Worm (Caenorhabditis elegans) whole organism, L4 larva: ENCODE results near the gene F53F1.4.
A peak's percentile ranks its signal among the peaks of the same experiment; 100 is the strongest.

ENCODE experiments used
- F26F4.8 ChIP-seq: fragments of 200-800 bp; sonication (Bioruptor generic); conservative IDR thresholded peaks from 2 replicates; pipeline ENCODE4 v1.3.6; 2022; ENCODE audit warnings: missing genetic modification characterization, missing compliant biosample characterization
- F44E2.7 ChIP-seq: fragments of 200-800 bp; sonication (Bioruptor generic); IDR thresholded peaks from 2 replicates; pipeline ENCODE4 v2.1.2; 2022; ENCODE audit warnings: missing genetic modification characterization, missing compliant biosample characterization
- F49E8.2 ChIP-seq: sonication (generic microtip); optimal IDR thresholded peaks from 2 replicates; lab custom pipeline; 2016; ENCODE audit warnings: missing compliant biosample characterization, mild to moderate bottlenecking, missing genetic modification characterization, borderline replicate concordance
- R02D3.7 ChIP-seq: fragments of 150-350 bp; sonication (generic microtip); optimal IDR thresholded peaks from 3 replicates; lab custom pipeline; 2014; ENCODE audit warnings: missing biosample characterization, missing genetic modification characterization
- T20F7.1 ChIP-seq: fragments of 200-800 bp; sonication (Bioruptor generic); optimal IDR thresholded peaks from 2 replicates; lab custom pipeline; 2018; ENCODE audit warnings: mild to moderate bottlenecking, missing genetic modification characterization, missing compliant biosample characterization
- Y105C5A.15 ChIP-seq: fragments of 200-800 bp; sonication (Bioruptor generic); IDR thresholded peaks from 2 replicates; pipeline ENCODE4 v1.3.6; 2022; ENCODE audit warnings: missing genetic modification characterization, missing compliant biosample characterization
- Y48G9A.11 ChIP-seq: fragments of 200-800 bp; sonication (Bioruptor generic); IDR thresholded peaks from 2 replicates; pipeline ENCODE4 v1.3.6; 2022; ENCODE audit warnings: missing genetic modification reagents, missing genetic modification characterization, missing compliant biosample characterization
- Y75B8A.6 ChIP-seq: fragments of 200-800 bp; sonication (Bioruptor generic); IDR thresholded peaks from 2 replicates; pipeline ENCODE4 v1.3.6; 2022; ENCODE audit warnings: missing genetic modification reagents, missing genetic modification characterization, missing compliant biosample characterization
- aha-1 ChIP-seq: fragments of 150-350 bp; peaks from one replicate; lab custom pipeline; 2014; ENCODE audit warnings: missing biosample characterization, missing genetic modification characterization
- ama-1 ChIP-seq: fragments of 150-350 bp; optimal IDR thresholded peaks from 2 replicates; lab custom pipeline; 2014; ENCODE audit warnings: inconsistent platforms, mixed read lengths
- ceh-28 ChIP-seq: fragments of 150-350 bp; optimal IDR thresholded peaks from 2 replicates; lab custom pipeline; 2014; ENCODE audit warnings: missing biosample characterization, missing genetic modification reagents, missing genetic modification characterization
- ceh-32 ChIP-seq: sonication (generic microtip); optimal IDR thresholded peaks from 2 replicates; lab custom pipeline; 2016; ENCODE audit warnings: mild to moderate bottlenecking, missing genetic modification characterization, missing compliant biosample characterization; ENCODE audit not compliant: poor library complexity
- ceh-44 ChIP-seq: fragments of 200-800 bp; sonication (Bioruptor generic); IDR thresholded peaks from 2 replicates; pipeline ENCODE4 v1.3.6; 2022; ENCODE audit warnings: missing genetic modification reagents, missing genetic modification characterization, missing compliant biosample characterization
- ces-1 ChIP-seq: fragments of 150-350 bp; sonication (generic microtip); optimal IDR thresholded peaks from 4 replicates; lab custom pipeline; 2014; ENCODE audit warnings: missing biosample characterization, missing genetic modification reagents, missing genetic modification characterization
- cey-2 ChIP-seq: sonication (generic microtip); optimal IDR thresholded peaks from 3 replicates; lab custom pipeline; 2017; ENCODE audit warnings: missing genetic modification characterization, mild to moderate bottlenecking, missing compliant biosample characterization, antibody characterized with exemption, borderline replicate concordance; ENCODE audit not compliant: insufficient read depth
- ctbp-1 ChIP-seq: fragments of 200-800 bp; sonication (Bioruptor generic); IDR thresholded peaks from 2 replicates; pipeline ENCODE4 v1.3.6; 2022; ENCODE audit warnings: missing genetic modification reagents, missing genetic modification characterization, missing compliant biosample characterization
- daf-12 ChIP-seq: fragments of 150-350 bp; optimal IDR thresholded peaks from 2 replicates; lab custom pipeline; 2014; ENCODE audit warnings: missing biosample characterization, missing genetic modification reagents, missing genetic modification characterization
- daf-19 ChIP-seq: fragments of 200-800 bp; sonication (Bioruptor generic); conservative IDR thresholded peaks from 2 replicates; pipeline ENCODE4 v1.3.6; 2022; ENCODE audit warnings: missing genetic modification characterization, missing compliant biosample characterization
- dmd-8 ChIP-seq: fragments of 200-800 bp; sonication (Bioruptor generic); IDR thresholded peaks from 2 replicates; pipeline ENCODE4 v1.3.6; 2022; ENCODE audit warnings: missing genetic modification characterization, missing compliant biosample characterization
- dmd-9 ChIP-seq: fragments of 200-800 bp; sonication (Bioruptor generic); IDR thresholded peaks from 2 replicates; pipeline ENCODE4 v1.3.6; 2022; ENCODE audit warnings: missing genetic modification reagents, missing genetic modification characterization, missing compliant biosample characterization
- dpl-1 ChIP-seq: fragments of 150-350 bp; optimal IDR thresholded peaks from 2 replicates; lab custom pipeline; 2014; ENCODE audit warnings: missing biosample characterization, missing genetic modification reagents, missing genetic modification characterization
- dve-1 ChIP-seq: sonication (generic microtip); optimal IDR thresholded peaks from 2 replicates; lab custom pipeline; 2017; ENCODE audit warnings: antibody characterized with exemption, mild to moderate bottlenecking, missing genetic modification characterization, missing compliant biosample characterization; ENCODE audit not compliant: insufficient read depth
- hlh-30 ChIP-seq: sonication (generic microtip); optimal IDR thresholded peaks from 2 replicates; lab custom pipeline; 2017; ENCODE audit warnings: antibody characterized with exemption, mild to moderate bottlenecking, missing genetic modification characterization, missing compliant biosample characterization; ENCODE audit not compliant: insufficient read depth
- jun-1 ChIP-seq: fragments of 150-350 bp; optimal IDR thresholded peaks from 2 replicates; lab custom pipeline; 2014; ENCODE audit warnings: missing biosample characterization, missing genetic modification reagents, missing genetic modification characterization
- lim-7 ChIP-seq: fragments of 200-800 bp; sonication (Bioruptor generic); IDR thresholded peaks from 2 replicates; pipeline ENCODE4 v1.3.6; 2022; ENCODE audit warnings: missing genetic modification characterization, missing compliant biosample characterization
- lin-38 ChIP-seq: fragments of 200-800 bp; sonication (Bioruptor generic); IDR thresholded peaks from 2 replicates; pipeline ENCODE4 v1.3.6; 2022; ENCODE audit warnings: missing genetic modification reagents, missing genetic modification characterization, missing compliant biosample characterization
- lin-39 ChIP-seq: fragments of 150-350 bp; optimal IDR thresholded peaks from 2 replicates; lab custom pipeline; 2014; ENCODE audit warnings: missing biosample characterization, missing genetic modification reagents, missing genetic modification characterization
- lir-3 ChIP-seq: sonication (generic microtip); optimal IDR thresholded peaks from 2 replicates; lab custom pipeline; 2016; ENCODE audit warnings: mild to moderate bottlenecking, missing genetic modification characterization, missing compliant biosample characterization
- madf-9 ChIP-seq: fragments of 200-800 bp; sonication (Bioruptor generic); conservative IDR thresholded peaks from 2 replicates; pipeline ENCODE4 v1.3.6; 2022; ENCODE audit warnings: missing genetic modification reagents, missing genetic modification characterization, missing compliant biosample characterization
- mxl-3 ChIP-seq: fragments of 200-800 bp; sonication (Bioruptor generic); optimal IDR thresholded peaks from 2 replicates; lab custom pipeline; 2018; ENCODE audit warnings: mild to moderate bottlenecking, missing genetic modification characterization, missing compliant biosample characterization
- nhr-10 ChIP-seq: fragments of 150-350 bp; optimal IDR thresholded peaks from 2 replicates; lab custom pipeline; 2014; ENCODE audit warnings: missing biosample characterization, missing genetic modification characterization
- nhr-102 ChIP-seq: sonication (generic microtip); optimal IDR thresholded peaks from 2 replicates; lab custom pipeline; 2016; ENCODE audit warnings: mild to moderate bottlenecking, missing genetic modification characterization, moderate library complexity, missing compliant biosample characterization
- nhr-42 ChIP-seq: fragments of 200-800 bp; sonication (Bioruptor generic); IDR thresholded peaks from 2 replicates; pipeline ENCODE4 v1.3.6; 2022; ENCODE audit warnings: missing genetic modification characterization, missing compliant biosample characterization
- pqm-1 ChIP-seq: sonication (generic microtip); optimal IDR thresholded peaks from 2 replicates; lab custom pipeline; 2017; ENCODE audit warnings: missing biosample characterization, missing genetic modification characterization
- sdz-12 ChIP-seq: fragments of 200-800 bp; sonication (Bioruptor generic); optimal IDR thresholded peaks from 2 replicates; lab custom pipeline; 2018; ENCODE audit warnings: mild to moderate bottlenecking, missing genetic modification characterization, missing compliant biosample characterization
- skn-1 ChIP-seq: fragments of 150-350 bp; optimal IDR thresholded peaks from 2 replicates; lab custom pipeline; 2014; ENCODE audit warnings: missing biosample characterization, missing genetic modification characterization
- snpc-1.2 ChIP-seq: fragments of 200-800 bp; sonication (Bioruptor generic); IDR thresholded peaks from 2 replicates; pipeline ENCODE4 v1.3.6; 2022; ENCODE audit warnings: missing genetic modification reagents, missing genetic modification characterization, missing compliant biosample characterization
- snpc-4 ChIP-seq: fragments of 150-350 bp; optimal IDR thresholded peaks from 2 replicates; lab custom pipeline; 2014; ENCODE audit warnings: missing biosample characterization, missing genetic modification characterization
- spr-1 ChIP-seq: sonication (generic microtip); optimal IDR thresholded peaks from 2 replicates; lab custom pipeline; 2016; ENCODE audit warnings: mild to moderate bottlenecking, missing genetic modification characterization, missing compliant biosample characterization
- spr-3 ChIP-seq: fragments of 200-800 bp; sonication (Bioruptor generic); optimal IDR thresholded peaks from 2 replicates; lab custom pipeline; 2018; ENCODE audit warnings: mild to moderate bottlenecking, missing genetic modification characterization, missing compliant biosample characterization
- unc-130 ChIP-seq: sonication (generic microtip); optimal IDR thresholded peaks from 2 replicates; lab custom pipeline; 2016; ENCODE audit warnings: missing genetic modification reagents, missing genetic modification characterization, missing compliant biosample characterization
- zag-1 ChIP-seq: fragments of 150-350 bp; optimal IDR thresholded peaks from 2 replicates; lab custom pipeline; 2014; ENCODE audit warnings: missing biosample characterization, missing genetic modification characterization
- zfp-2 ChIP-seq: sonication (generic microtip); optimal IDR thresholded peaks from 2 replicates; lab custom pipeline; 2016; ENCODE audit warnings: mild to moderate bottlenecking, missing genetic modification characterization, missing compliant biosample characterization
- zfp-3 ChIP-seq: fragments of 200-800 bp; sonication (Bioruptor generic); conservative IDR thresholded peaks from 2 replicates; pipeline ENCODE4 v1.3.6; 2022; ENCODE audit warnings: missing genetic modification reagents, missing genetic modification characterization, missing compliant biosample characterization
- zip-2 ChIP-seq: fragments of 150-350 bp; optimal IDR thresholded peaks from 2 replicates; lab custom pipeline; 2014; ENCODE audit warnings: missing biosample characterization, missing genetic modification characterization
- ztf-7 ChIP-seq: fragments of 150-350 bp; optimal IDR thresholded peaks from 2 replicates; lab custom pipeline; 2014; ENCODE audit warnings: missing biosample characterization, missing genetic modification characterization

Gene F53F1.4

DNA sequence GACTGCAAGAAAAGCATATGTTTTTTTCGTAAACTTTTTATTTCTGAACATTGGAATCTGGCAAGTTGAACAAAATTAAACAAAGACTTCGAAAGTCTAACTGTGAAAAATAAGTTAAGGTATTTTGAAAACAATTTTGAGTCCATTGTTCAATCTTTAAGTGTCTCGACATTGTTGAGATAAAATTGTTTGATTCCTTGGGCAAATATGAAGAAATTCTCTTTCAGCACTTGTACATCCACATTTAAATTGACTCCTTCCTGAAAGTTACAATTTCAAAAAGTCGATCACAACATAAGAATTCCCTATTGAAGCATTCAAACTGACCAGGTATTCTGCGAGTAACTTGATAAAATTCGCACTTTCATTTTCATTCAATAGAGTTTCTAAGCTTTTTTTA, 5.2 kb downstream of the F53F1.4 start:
- TF ChIP-seq ceh-44 (no peak), ama-1 (lab: Kevin White, UChicago) (peak; percentile 41), F26F4.8 (GFP tag; lab: Robert Waterston, UW) (no peak), lin-38 (GFP tag; lab: Robert Waterston, UW) (no peak), aha-1 (peak; percentile 59), mxl-3 (GFP tag; lab: Kevin White, UChicago) (no peak), spr-3 (GFP tag; lab: Kevin White, UChicago) (no peak), ctbp-1 (GFP tag; lab: Robert Waterston, UW) (no peak), nhr-102 (tag; lab: Kevin White, UChicago) (no peak), ceh-28 (tag; lab: Kevin White, UChicago) (no peak), dmd-9 (GFP tag; lab: Robert Waterston, UW) (no peak), snpc-1.2 (no peak)

DNA sequence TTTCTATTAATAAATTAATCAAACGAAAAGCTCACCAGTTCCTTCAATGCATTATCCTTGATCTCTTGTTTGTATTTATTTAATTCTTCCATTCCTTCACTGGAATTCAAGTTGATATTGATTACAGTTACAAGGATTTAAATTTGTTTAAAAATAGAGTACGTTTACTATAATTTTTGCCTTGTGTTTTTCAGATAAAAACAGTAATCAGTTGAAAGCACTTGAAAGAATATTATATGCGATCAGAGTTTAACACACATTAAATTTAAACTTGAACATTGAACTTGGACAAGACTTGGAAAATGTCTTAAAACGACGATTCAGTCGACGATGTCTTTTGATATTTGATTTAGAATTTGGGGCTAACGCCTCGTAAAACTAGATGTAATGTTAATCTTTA, 6.6 kb downstream of the F53F1.4 start, which contains the start of gene F53F1.6:
Gene F53F1.6, minus strand, starts transcription at position 101 of the 400 bp plus-strand sequence.
- TF ChIP-seq ceh-32 (tag; lab: Kevin White, UChicago) (no peak), nhr-42 (GFP tag; lab: Robert Waterston, UW) (no peak), ceh-28 (tag; lab: Kevin White, UChicago) (no peak), dpl-1 (GFP tag; lab: Kevin White, UChicago) (no peak), Y75B8A.6 (GFP tag; lab: Robert Waterston, UW) (no peak), unc-130 (GFP tag; lab: Kevin White, UChicago) (no peak), hlh-30 (tag; lab: Kevin White, UChicago) (no peak), zfp-2 (tag; lab: Kevin White, UChicago) (no peak), jun-1 (no peak), dve-1 (tag; lab: Kevin White, UChicago) (no peak)

DNA sequence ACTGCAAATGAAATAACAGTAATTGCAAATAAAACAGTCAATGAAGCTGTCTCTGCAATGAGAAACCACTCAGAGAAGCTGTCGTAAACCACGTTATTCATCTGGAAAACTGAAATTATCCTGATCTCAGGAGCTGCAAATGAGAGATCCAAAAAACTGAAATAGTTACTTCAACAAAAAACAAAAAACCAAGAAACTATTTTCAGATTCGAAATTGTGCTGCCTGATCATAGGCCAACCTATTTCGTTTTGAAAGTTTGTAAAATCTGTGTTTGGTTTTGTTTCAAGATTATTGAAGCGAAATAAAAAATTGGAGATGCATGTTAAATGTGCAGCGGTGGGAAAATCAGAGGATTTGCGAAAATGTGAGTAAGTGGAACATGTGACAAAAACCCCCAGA, 9.8 kb downstream of the F53F1.4 start, which contains the start of gene srv-8:
Gene srv-8, minus strand, starts transcription at position 101 of the 400 bp plus-strand sequence.
- no peak for TF ChIP-seq nhr-42 (GFP tag; lab: Robert Waterston, UW)
- TF ChIP-seq unc-130 (GFP tag; lab: Kevin White, UChicago), result no peak
- no peak for TF ChIP-seq lin-39 (tag; lab: Kevin White, UChicago)
- TF ChIP-seq sdz-12 (GFP tag; lab: Kevin White, UChicago), result no peak
- no peak for TF ChIP-seq pqm-1 (tag; lab: Kevin White, UChicago)
- no peak for TF ChIP-seq dmd-8 (GFP tag; lab: Robert Waterston, UW)
- TF ChIP-seq lin-38 (GFP tag; lab: Robert Waterston, UW), result no peak
- TF ChIP-seq T20F7.1 (GFP tag; lab: Kevin White, UChicago), result no peak
- TF ChIP-seq ctbp-1 (GFP tag; lab: Robert Waterston, UW), result no peak
- no peak for TF ChIP-seq snpc-4 (tag; lab: Kevin White, UChicago)
- TF ChIP-seq F49E8.2 (tag; lab: Kevin White, UChicago), result no peak
- TF ChIP-seq spr-1 (tag; lab: Kevin White, UChicago), result no peak

DNA sequence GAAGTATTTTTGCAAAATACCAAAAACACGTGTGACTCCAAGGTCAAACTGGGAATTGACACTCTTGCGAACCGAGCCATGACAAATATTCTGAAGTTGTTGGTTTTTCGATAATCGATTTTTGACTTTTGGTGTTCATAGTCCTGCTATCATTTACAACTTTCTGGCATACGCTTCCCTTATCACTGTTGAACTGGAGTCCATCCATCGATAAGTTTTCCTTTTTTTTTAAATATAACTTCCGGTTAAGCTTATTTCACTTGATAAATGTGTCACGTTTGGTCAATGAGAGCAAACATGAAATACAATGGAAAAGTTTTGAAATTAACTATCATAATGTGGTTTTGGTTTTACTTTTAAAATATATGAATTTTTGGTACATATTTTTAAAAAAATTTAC, 10.8 kb downstream of the F53F1.4 start:
- no peak for TF ChIP-seq ztf-7 (tag; lab: Kevin White, UChicago)
- no peak for TF ChIP-seq Y75B8A.6 (GFP tag; lab: Robert Waterston, UW)
- no peak for TF ChIP-seq daf-19 (GFP tag; lab: Robert Waterston, UW)
- no peak for TF ChIP-seq zfp-3 (GFP tag; lab: Robert Waterston, UW)
- no peak for TF ChIP-seq skn-1 (tag; lab: Kevin White, UChicago)
- no peak for TF ChIP-seq F26F4.8 (GFP tag; lab: Robert Waterston, UW)
- no peak for TF ChIP-seq Y105C5A.15 (GFP tag; lab: Robert Waterston, UW)
- no peak for TF ChIP-seq nhr-10 (tag; lab: Kevin White, UChicago)
- TF ChIP-seq zip-2 (tag; lab: Kevin White, UChicago), result no peak
- no peak for TF ChIP-seq F44E2.7
- TF ChIP-seq lin-38 (GFP tag; lab: Robert Waterston, UW), result no peak
- no peak for TF ChIP-seq lim-7 (GFP tag; lab: Robert Waterston, UW)
- no peak for TF ChIP-seq madf-9 (GFP tag; lab: Robert Waterston, UW)
- TF ChIP-seq daf-12 (tag; lab: Kevin White, UChicago), result no peak
- TF ChIP-seq zag-1 (tag; lab: Kevin White, UChicago), result no peak
- no peak for TF ChIP-seq Y48G9A.11 (GFP tag; lab: Robert Waterston, UW)
- TF ChIP-seq lir-3 (tag; lab: Kevin White, UChicago), result no peak
- TF ChIP-seq snpc-4 (tag; lab: Kevin White, UChicago), result no peak
- TF ChIP-seq ces-1 (GFP tag; lab: Kevin White, UChicago), result no peak
- no peak for TF ChIP-seq cey-2 (tag; lab: Kevin White, UChicago)
- no peak for TF ChIP-seq R02D3.7 (tag; lab: Kevin White, UChicago)
